Fruit fly (Drosophila melanogaster): Measurements from ENCODE around the gene CG32473.

CG32473 gene

DNA sequence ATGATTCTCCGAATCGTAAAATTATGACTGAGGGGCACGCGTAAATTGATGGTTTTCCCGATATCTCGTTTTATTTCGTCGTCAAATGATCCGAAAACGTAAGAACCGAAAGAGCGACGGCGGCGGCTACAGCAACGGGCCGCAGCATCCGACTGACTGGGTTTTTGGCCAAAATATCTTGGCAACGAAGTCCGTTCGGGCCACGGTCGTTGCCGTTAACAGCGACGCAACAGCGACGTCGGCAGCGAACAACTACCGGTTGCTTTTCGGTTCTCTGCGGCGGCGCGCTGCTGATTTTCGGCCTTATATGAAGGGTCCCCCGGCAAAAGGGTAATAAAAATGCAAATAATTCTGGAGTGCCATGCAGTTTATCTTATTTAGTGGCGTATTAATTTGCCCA, 31.6 kb downstream of the CG32473 start, which contains the start of gene PK2-R2:
PK2-R2 (minus strand) TSS at position 160 of the 400 bp plus-strand sequence.
- TF ChIP-seq CG32264 (GFP tag; optimal IDR thresholded peaks at IDR 0.05) (no peak), N (GFP tag; optimal IDR thresholded peaks at IDR 0.05) (no peak), rgr (GFP tag; optimal IDR thresholded peaks at IDR 0.05) (no peak)

- TF ChIP-seq dsf (GFP tag; optimal IDR thresholded peaks at IDR 0.05; ENCODE audit: borderline replicate concordance) (no peak), CG9705 (GFP tag; optimal IDR thresholded peaks at IDR 0.05) (no peak), jim (GFP tag; optimal IDR thresholded peaks at IDR 0.05) (no peak), usp (GFP tag; optimal IDR thresholded peaks at IDR 0.05) (no peak), Abd-B (GFP tag; optimal IDR thresholded peaks at IDR 0.05) (no peak), sage (GFP tag; optimal IDR thresholded peaks at IDR 0.05) (no peak), Hr83 (GFP tag; optimal IDR thresholded peaks at IDR 0.05; ENCODE audit: poor library complexity, severe bottlenecking) (no peak), GATAd (GFP tag; optimal IDR thresholded peaks at IDR 0.05) (no peak), Dif (GFP tag; optimal IDR thresholded peaks at IDR 0.05; ENCODE audit: partially characterized antibody) (no peak), br (GFP tag; optimal IDR thresholded peaks at IDR 0.05) (no peak), sv (GFP tag; optimal IDR thresholded peaks at IDR 0.05) (no peak), dl (GFP tag; optimal IDR thresholded peaks at IDR 0.05; ENCODE audit: insufficient read depth in 1 of 2, partially characterized antibody in 2 of 2) (no peak), Vsx2 (GFP tag; optimal IDR thresholded peaks at IDR 0.05; ENCODE audit: partially characterized antibody) (no peak), CrebA (GFP tag; optimal IDR thresholded peaks at IDR 0.05; ENCODE audit: borderline replicate concordance) (no peak), CG32264 (GFP tag; optimal IDR thresholded peaks at IDR 0.05) (no peak), brk (GFP tag; optimal IDR thresholded peaks at IDR 0.05) (no peak), rgr (GFP tag; optimal IDR thresholded peaks at IDR 0.05) (no peak), lola (GFP tag; optimal IDR thresholded peaks at IDR 0.05) (no peak)
Measured at dm6 chr3R:13338030-13338429, 35.6 kb downstream of the CG32473 start, which contains the start of gene PK2-R1. PK2-R1 (plus strand) TSS chr3R:13338330.

dm6 chr3R:13353373-13353772, 50.9 kb downstream of the CG32473 start, which contains the start of gene mthl12:
mthl12 (plus strand) TSS chr3R:13353673.
- TF ChIP-seq Abd-B (GFP tag; optimal IDR thresholded peaks at IDR 0.05) (no peak), fru (GFP tag; optimal IDR thresholded peaks at IDR 0.05) (no peak), psq (GFP tag; optimal IDR thresholded peaks at IDR 0.05) (no peak), foxo (GFP tag; optimal IDR thresholded peaks at IDR 0.05) (no peak), lola (GFP tag; optimal IDR thresholded peaks at IDR 0.05) (no peak)

DNA sequence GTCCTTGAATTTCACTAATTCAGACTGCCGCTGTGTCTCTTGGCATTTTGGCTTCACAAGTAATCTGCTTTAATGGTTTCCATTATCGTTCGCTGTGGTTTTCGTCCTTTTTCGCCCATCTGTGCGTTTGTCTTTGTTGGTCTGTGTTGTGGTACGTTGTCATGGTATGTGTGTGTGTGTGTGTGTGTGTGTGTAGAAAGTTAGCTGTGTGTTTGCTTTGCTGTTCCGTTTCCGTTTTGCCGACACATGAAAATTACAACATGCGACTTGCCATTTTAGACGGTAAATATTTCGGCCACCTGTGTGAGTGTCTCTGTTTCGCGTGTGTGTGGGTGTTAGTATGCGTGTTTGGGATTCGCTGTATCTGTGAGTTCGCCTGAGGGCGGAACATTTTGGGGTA, 54.5 kb downstream of the CG32473 start:
- TF ChIP-seq dl (GFP tag; optimal IDR thresholded peaks at IDR 0.05; ENCODE audit: insufficient read depth in 1 of 2, partially characterized antibody in 2 of 2) (no peak), Dfd (GFP tag; optimal IDR thresholded peaks at IDR 0.05) (peak; percentile 58)

dm6 chr3R:13360108-13360507, 57.7 kb downstream of the CG32473 start:
- no peak for TF ChIP-seq dsf (GFP tag; optimal IDR thresholded peaks at IDR 0.05; ENCODE audit: borderline replicate concordance)
- TF ChIP-seq HLH106 (tag; optimal IDR thresholded peaks at IDR 0.05), result no peak
- no peak for TF ChIP-seq GATAd (GFP tag; optimal IDR thresholded peaks at IDR 0.05)
- no peak for TF ChIP-seq Abd-B (GFP tag; optimal IDR thresholded peaks at IDR 0.05)
- TF ChIP-seq N (GFP tag; optimal IDR thresholded peaks at IDR 0.05), result peak; percentile 48
- no peak for TF ChIP-seq pan (optimal IDR thresholded peaks at IDR 0.05)
- no peak for TF ChIP-seq usp (GFP tag; optimal IDR thresholded peaks at IDR 0.05)
- TF ChIP-seq br (GFP tag; optimal IDR thresholded peaks at IDR 0.05), result no peak
- no peak for TF ChIP-seq brk (GFP tag; optimal IDR thresholded peaks at IDR 0.05)
- no peak for TF ChIP-seq Hr78 (GFP tag; optimal IDR thresholded peaks at IDR 0.05)
- TF ChIP-seq Myc (optimal IDR thresholded peaks at IDR 0.05), result peak; percentile 28
- no peak for TF ChIP-seq Hr83 (GFP tag; optimal IDR thresholded peaks at IDR 0.05; ENCODE audit: poor library complexity, severe bottlenecking)
- TF ChIP-seq Jra (GFP tag; optimal IDR thresholded peaks at IDR 0.05), result no peak
- TF ChIP-seq sv (GFP tag; optimal IDR thresholded peaks at IDR 0.05), result no peak
- no peak for TF ChIP-seq dmrt93B (GFP tag; optimal IDR thresholded peaks at IDR 0.05)
- TF ChIP-seq Rel (GFP tag; optimal IDR thresholded peaks at IDR 0.05), result no peak
- TF ChIP-seq Rel (tag; optimal IDR thresholded peaks at IDR 0.05), result no peak
- TF ChIP-seq woc (GFP tag; optimal IDR thresholded peaks at IDR 0.05), result no peak
- peak; percentile 1 for TF ChIP-seq rgr (GFP tag; optimal IDR thresholded peaks at IDR 0.05)
- TF ChIP-seq tai (GFP tag; optimal IDR thresholded peaks at IDR 0.05), result no peak
- TF ChIP-seq CrebA (GFP tag; optimal IDR thresholded peaks at IDR 0.05; ENCODE audit: borderline replicate concordance), result no peak
- no peak for TF ChIP-seq h (GFP tag; optimal IDR thresholded peaks at IDR 0.05)
- peak; percentile 49 for TF ChIP-seq Dif (GFP tag; optimal IDR thresholded peaks at IDR 0.05; ENCODE audit: partially characterized antibody)
- no peak for TF ChIP-seq Hnf4 (GFP tag; optimal IDR thresholded peaks at IDR 0.05)
